Fruit fly (Drosophila melanogaster) whole organism, prepupa: ENCODE data around the gene mTTF.

Experiments
- CG10631 ChIP-seq: fragments of 200-800 bp; sonication (Bioruptor generic); optimal IDR thresholded peaks from 2 replicates; lab custom pipeline; 2016; ENCODE audit warnings: missing biosample characterization, missing genetic modification characterization
- CG10669 ChIP-seq: fragments of 200-800 bp; sonication (Bioruptor generic); optimal IDR thresholded peaks from 3 replicates; lab custom pipeline; 2018; ENCODE audit warnings: missing biosample characterization, mild to moderate bottlenecking, missing genetic modification characterization, moderate library complexity
- CG11294 ChIP-seq: fragments of 200-800 bp; sonication (Bioruptor generic); IDR thresholded peaks from 2 replicates; pipeline ENCODE4 v1.3.6; 2022; ENCODE audit warnings: missing biosample characterization, missing genetic modification characterization
- CG11902 ChIP-seq: fragments of 200-800 bp; sonication (Bioruptor generic); optimal IDR thresholded peaks from 3 replicates; lab custom pipeline; 2016; ENCODE audit warnings: missing biosample characterization, missing genetic modification characterization
- CG15336 ChIP-seq: fragments of 200-800 bp; sonication (Bioruptor generic); IDR thresholded peaks from 2 replicates; pipeline ENCODE4 v1.3.6; 2022; ENCODE audit warnings: missing biosample characterization, missing genetic modification characterization
- CG16779 ChIP-seq: fragments of 200-800 bp; sonication (Bioruptor generic); optimal IDR thresholded peaks from 3 replicates; lab custom pipeline; 2017; ENCODE audit warnings: missing biosample characterization, mild to moderate bottlenecking, missing genetic modification characterization
- CG3032 ChIP-seq: fragments of 200-800 bp; optimal IDR thresholded peaks from 2 replicates; lab custom pipeline; 2019; ENCODE audit warnings: missing biosample characterization, mild to moderate bottlenecking, missing genetic modification characterization, moderate library complexity
- CG31627 ChIP-seq: fragments of 200-800 bp; sonication (Bioruptor generic); optimal IDR thresholded peaks from 3 replicates; lab custom pipeline; 2016; ENCODE audit warnings: missing biosample characterization, missing genetic modification characterization
- CG32006 ChIP-seq: fragments of 200-800 bp; sonication (Bioruptor generic); optimal IDR thresholded peaks from 3 replicates; lab custom pipeline; 2017; ENCODE audit warnings: missing biosample characterization, mild to moderate bottlenecking, missing genetic modification characterization
- CG34406 ChIP-seq: fragments of 200-800 bp; sonication (Bioruptor generic); optimal IDR thresholded peaks from 3 replicates; lab custom pipeline; 2016; ENCODE audit warnings: missing biosample characterization, missing genetic modification characterization
- CG3919 ChIP-seq: fragments of 200-800 bp; sonication (Bioruptor generic); optimal IDR thresholded peaks from 3 replicates; lab custom pipeline; 2016; ENCODE audit warnings: missing biosample characterization, missing genetic modification characterization
- CG4318 ChIP-seq: fragments of 200-800 bp; sonication (Bioruptor generic); optimal IDR thresholded peaks from 3 replicates; lab custom pipeline; 2017; ENCODE audit warnings: missing biosample characterization, mild to moderate bottlenecking, missing genetic modification characterization
- CG6163 ChIP-seq: fragments of 200-800 bp; sonication (Bioruptor generic); IDR thresholded peaks from 3 replicates; pipeline ENCODE4 v1.3.6; 2022; ENCODE audit warnings: missing biosample characterization, missing genetic modification characterization
- CG6276 ChIP-seq: fragments of 200-800 bp; sonication (Bioruptor generic); optimal IDR thresholded peaks from 2 replicates; lab custom pipeline; 2017; ENCODE audit warnings: missing biosample characterization, mild to moderate bottlenecking, missing genetic modification characterization
- CG6808 ChIP-seq: fragments of 200-800 bp; sonication (Bioruptor generic); optimal IDR thresholded peaks from 3 replicates; lab custom pipeline; 2017; ENCODE audit warnings: missing biosample characterization, missing genetic modification characterization, mild to moderate bottlenecking, moderate library complexity, missing genetic modification reagents
- CG8119 ChIP-seq: fragments of 200-800 bp; sonication (Bioruptor generic); IDR thresholded peaks from 3 replicates; pipeline ENCODE4 v1.3.6; 2022; ENCODE audit warnings: missing biosample characterization, missing genetic modification characterization
- CG8632 ChIP-seq: fragments of 200-800 bp; sonication (Bioruptor generic); optimal IDR thresholded peaks from 3 replicates; lab custom pipeline; 2016; ENCODE audit warnings: missing biosample characterization, missing genetic modification characterization
- CG9139 ChIP-seq: fragments of 200-800 bp; sonication (Bioruptor generic); optimal IDR thresholded peaks from 3 replicates; lab custom pipeline; 2017; ENCODE audit warnings: missing biosample characterization, mild to moderate bottlenecking, missing genetic modification characterization
- Eip78C ChIP-seq: fragments of 200-800 bp; sonication (Bioruptor generic); peaks from one replicate; lab custom pipeline; 2016; ENCODE audit warnings: missing biosample characterization, missing genetic modification characterization
- Eip93F ChIP-seq: fragments of 200-800 bp; sonication (Bioruptor generic); optimal IDR thresholded peaks from 2 replicates; lab custom pipeline; 2016; ENCODE audit warnings: missing biosample characterization, mild to moderate bottlenecking, missing genetic modification characterization
- Ets21C ChIP-seq: fragments of 200-800 bp; sonication (Bioruptor generic); optimal IDR thresholded peaks from 3 replicates; lab custom pipeline; 2016; ENCODE audit warnings: missing biosample characterization, missing genetic modification characterization
- Gug ChIP-seq: fragments of 200-800 bp; sonication (Bioruptor generic); IDR thresholded peaks from 2 replicates; pipeline ENCODE4 v1.3.6; 2022; ENCODE audit warnings: missing biosample characterization, missing genetic modification characterization
- Hr38 ChIP-seq: sonication (Bioruptor generic); optimal IDR thresholded peaks from 2 replicates; lab custom pipeline; 2016; ENCODE audit warnings: missing biosample characterization, missing genetic modification characterization
- Hr39 ChIP-seq: fragments of 200-800 bp; sonication (Bioruptor generic); optimal IDR thresholded peaks from 2 replicates; lab custom pipeline; 2016; ENCODE audit warnings: missing biosample characterization, missing genetic modification characterization
- Hr4 ChIP-seq: fragments of 200-800 bp; sonication (Bioruptor generic); optimal IDR thresholded peaks from 3 replicates; lab custom pipeline; 2016; ENCODE audit warnings: missing biosample characterization, missing genetic modification characterization
- Lpt ChIP-seq: fragments of 200-800 bp; sonication (Bioruptor generic); optimal IDR thresholded peaks from 3 replicates; lab custom pipeline; 2016; ENCODE audit warnings: missing biosample characterization, missing genetic modification characterization
- Met ChIP-seq: fragments of 200-800 bp; sonication (Bioruptor generic); optimal IDR thresholded peaks from 3 replicates; lab custom pipeline; 2016; ENCODE audit warnings: missing biosample characterization, missing genetic modification characterization
- OdsH ChIP-seq: fragments of 200-800 bp; sonication (Bioruptor generic); optimal IDR thresholded peaks from 3 replicates; lab custom pipeline; 2016; ENCODE audit warnings: missing biosample characterization, missing genetic modification characterization
- Smox ChIP-seq: fragments of 200-800 bp; sonication (Bioruptor generic); optimal IDR thresholded peaks from 3 replicates; lab custom pipeline; 2016; ENCODE audit warnings: missing biosample characterization, missing genetic modification characterization
- Sox102F ChIP-seq: fragments of 200-800 bp; sonication (Bioruptor generic); optimal IDR thresholded peaks from 2 replicates; lab custom pipeline; 2016; ENCODE audit warnings: missing biosample characterization, mild to moderate bottlenecking, missing genetic modification characterization
- achi ChIP-seq: fragments of 200-800 bp; sonication (Bioruptor generic); optimal IDR thresholded peaks from 3 replicates; lab custom pipeline; 2016; ENCODE audit warnings: missing biosample characterization, missing genetic modification characterization
- cyc ChIP-seq: fragments of 200-800 bp; sonication (Bioruptor generic); optimal IDR thresholded peaks from 3 replicates; lab custom pipeline; 2016; ENCODE audit warnings: missing biosample characterization, missing genetic modification characterization
- dac ChIP-seq: fragments of 200-800 bp; sonication (Bioruptor generic); optimal IDR thresholded peaks from 2 replicates; lab custom pipeline; 2017; ENCODE audit warnings: missing biosample characterization, mild to moderate bottlenecking, missing genetic modification characterization
- eg ChIP-seq: fragments of 200-800 bp; sonication (Bioruptor generic); IDR thresholded peaks from 3 replicates; pipeline ENCODE4 v1.3.6; 2022; ENCODE audit warnings: missing biosample characterization, missing genetic modification characterization
- esn ChIP-seq: fragments of 200-800 bp; sonication (Bioruptor generic); optimal IDR thresholded peaks from 2 replicates; lab custom pipeline; 2016; ENCODE audit warnings: missing biosample characterization, mild to moderate bottlenecking, missing genetic modification characterization, moderate library complexity
- fkh ChIP-seq: fragments of 200-800 bp; sonication (Bioruptor generic); optimal IDR thresholded peaks from 3 replicates; lab custom pipeline; 2017; ENCODE audit warnings: missing biosample characterization, mild to moderate bottlenecking, missing genetic modification characterization, moderate library complexity
- net ChIP-seq: fragments of 200-800 bp; sonication (Bioruptor generic); optimal IDR thresholded peaks from 3 replicates; lab custom pipeline; 2016; ENCODE audit warnings: missing biosample characterization, missing genetic modification characterization
- salr ChIP-seq, 2 experiments: fragments of 200-800 bp; sonication (Bioruptor generic); optimal IDR thresholded peaks; 3 replicates each; lab custom pipeline; 2016 to 2018; ENCODE audit warnings: missing biosample characterization in 2 of 2, missing genetic modification characterization in 2 of 2, mild to moderate bottlenecking in 1 of 2
- ss ChIP-seq, 2 experiments: fragments of 200-800 bp; sonication (Bioruptor generic); optimal IDR thresholded peaks; 2 replicates in 1 of 2; 3 replicates in 1 of 2; lab custom pipeline; 2017 to 2018; ENCODE audit warnings: mild to moderate bottlenecking in 2 of 2, missing biosample characterization in 2 of 2, missing genetic modification characterization in 2 of 2, moderate library complexity in 1 of 2
- svp ChIP-seq: fragments of 200-800 bp; sonication (Bioruptor generic); peaks from one replicate; lab custom pipeline; 2016; ENCODE audit warnings: missing biosample characterization, missing genetic modification characterization
- vri ChIP-seq: fragments of 200-800 bp; sonication (Bioruptor generic); optimal IDR thresholded peaks from 3 replicates; lab custom pipeline; 2016; ENCODE audit warnings: missing biosample characterization, mild to moderate bottlenecking, missing genetic modification characterization

Gene mTTF

dm6 chr2L:14396263-14396662, 47.7 kb upstream of the mTTF start:
- TF ChIP-seq CG3919 (GFP tag; lab: Kevin White, UChicago) (no peak), fkh (GFP tag; lab: Kevin White, UChicago) (peak; percentile 82), Lpt (no peak)
- TF ChIP-seq, all 60 proteins: peak for 1

- TF ChIP-seq net (no peak), fkh (GFP tag; lab: Kevin White, UChicago) (peak; percentile 48), Hr4 (GFP tag; lab: Kevin White, UChicago) (no peak), svp (GFP tag; lab: Kevin White, UChicago) (peak; percentile 15)
These were observed 46.5 kb upstream of the mTTF start for dm6 chr2L:14395065-14395439.

- peak; percentile 14; the same call in 1 of the 3 replicates for TF ChIP-seq CG6163
- TF ChIP-seq esn (GFP tag; lab: Kevin White, UChicago), result peak; percentile 4
- no peak for TF ChIP-seq net
- TF ChIP-seq eg (GFP tag; lab: Robert Waterston, UW), result no peak
- TF ChIP-seq Ets21C, result no peak
- no peak for TF ChIP-seq CG31627 (GFP tag; lab: Kevin White, UChicago)
- no peak for TF ChIP-seq Hr39 (GFP tag; lab: Kevin White, UChicago)
- no peak for TF ChIP-seq CG16779 (tag; lab: Kevin White, UChicago)
- no peak for TF ChIP-seq CG32006 (GFP tag; lab: Kevin White, UChicago)
- TF ChIP-seq Eip78C, result peak; percentile 58
- peak; percentile 32 for TF ChIP-seq Smox (GFP tag; lab: Kevin White, UChicago)
- peak; percentile 45 for TF ChIP-seq vri (GFP tag; lab: Kevin White, UChicago)
- TF ChIP-seq CG15336 (GFP tag; lab: Robert Waterston, UW), result no peak
- peak; percentile 36 for TF ChIP-seq Met (GFP tag; lab: Kevin White, UChicago)
- TF ChIP-seq CG11294, result no peak
These were observed 45.9 kb upstream of the mTTF start for dm6 chr2L:14394298-14395064.

dm6 chr2L:14393527-14393926, 44.9 kb upstream of the mTTF start:
- TF ChIP-seq CG11902 (GFP tag; lab: Kevin White, UChicago) (no peak), CG4318 (GFP tag; lab: Kevin White, UChicago) (no peak), ss (GFP tag; optimal IDR thresholded peaks at IDR 0.05; lab: Kevin White, UChicago) (no peak), CG34406 (GFP tag; lab: Kevin White, UChicago) (no peak), Hr4 (GFP tag; lab: Kevin White, UChicago) (no peak), svp (GFP tag; lab: Kevin White, UChicago) (no peak), net (no peak)

dm6 chr2L:14388448-14388847, 39.9 kb upstream of the mTTF start:
- TF ChIP-seq CG8119 (GFP tag; lab: Robert Waterston, UW) (peak; percentile 54; the same call in 2 of the 3 replicates), CG9139 (GFP tag; lab: Kevin White, UChicago) (no peak), CG10631 (no peak), Smox (GFP tag; lab: Kevin White, UChicago) (no peak), Met (GFP tag; lab: Kevin White, UChicago) (no peak), salr (GFP tag; optimal IDR thresholded peaks at IDR 0.05; lab: Kevin White, UChicago) (no peak), Sox102F (GFP tag; lab: Kevin White, UChicago) (peak; percentile 21), Eip93F (no peak), OdsH (GFP tag; lab: Kevin White, UChicago) (peak; percentile 5), CG11294 (no peak), CG6276 (GFP tag; lab: Kevin White, UChicago) (no peak), CG3032 (tag; lab: Kevin White, UChicago) (no peak), CG31627 (GFP tag; lab: Kevin White, UChicago) (peak; percentile 4), Gug (GFP tag; lab: Robert Waterston, UW) (0 out of 2 replicates have a peak, but pooled peaks have one; percentile 16), eg (GFP tag; lab: Robert Waterston, UW) (no peak), Ets21C (no peak), CG6808 (no peak), Lpt (no peak), CG15336 (GFP tag; lab: Robert Waterston, UW) (peak; percentile 34; the same call in 1 of the 2 replicates), net (no peak), esn (GFP tag; lab: Kevin White, UChicago) (no peak), dac (GFP tag; lab: Kevin White, UChicago) (no peak), Hr38 (GFP tag; lab: Kevin White, UChicago) (no peak), CG11902 (GFP tag; lab: Kevin White, UChicago) (no peak), CG10669 (no peak), CG8632 (GFP tag; lab: Kevin White, UChicago) (no peak), achi (GFP tag; lab: Kevin White, UChicago) (peak; percentile 12), cyc (GFP tag; lab: Kevin White, UChicago) (no peak)
